Worm (Caenorhabditis elegans): ENCODE measurements around the gene F01D5.2.
"Not testable (repeated sequence)": the region's sequence is repeated elsewhere in the genome, so short reads cannot be mapped to it uniquely, and the experiment has no call there.

F01D5.2 gene

ce11 chrII:14036724-14037483, 38.0 kb upstream of the F01D5.2 start:
- TF ChIP-seq cog-1 (tag; optimal IDR thresholded peaks at IDR 0.05), result no peak
- TF ChIP-seq ref-1 (GFP tag; conservative IDR thresholded peaks at IDR 0.05), result no peak
- TF ChIP-seq med-1 (GFP tag; optimal IDR thresholded peaks at IDR 0.05; ENCODE audit: insufficient read depth), result no peak
- TF ChIP-seq ztf-29 (GFP tag; IDR thresholded peaks at IDR 0.05), result peak; percentile 68; the same call in 1 of the 2 replicates

ce11 chrII:14034559-14034958, 35.7 kb upstream of the F01D5.2 start:
- TF ChIP-seq ztf-23 (GFP tag; IDR thresholded peaks at IDR 0.05) (no peak), klf-2 (GFP tag; conservative IDR thresholded peaks at IDR 0.05) (no peak), cog-1 (tag; optimal IDR thresholded peaks at IDR 0.05) (no peak), ref-1 (GFP tag; conservative IDR thresholded peaks at IDR 0.05) (no peak), ztf-29 (GFP tag; IDR thresholded peaks at IDR 0.05) (no peak), flt-1 (GFP tag; IDR thresholded peaks at IDR 0.05) (no peak), T22C8.4 (GFP tag; IDR thresholded peaks at IDR 0.05) (no peak), tab-1 (GFP tag; IDR thresholded peaks at IDR 0.05) (no peak), med-1 (GFP tag; optimal IDR thresholded peaks at IDR 0.05; ENCODE audit: insufficient read depth) (no peak)

- no peak for TF ChIP-seq med-1 (GFP tag; optimal IDR thresholded peaks at IDR 0.05; ENCODE audit: insufficient read depth)
- no peak for TF ChIP-seq ztf-23 (GFP tag; IDR thresholded peaks at IDR 0.05)
- no peak for TF ChIP-seq cog-1 (tag; optimal IDR thresholded peaks at IDR 0.05)
- TF ChIP-seq tab-1 (GFP tag; IDR thresholded peaks at IDR 0.05), result no peak
- no peak for TF ChIP-seq ztf-29 (GFP tag; IDR thresholded peaks at IDR 0.05)
- TF ChIP-seq T22C8.4 (GFP tag; IDR thresholded peaks at IDR 0.05), result no peak
- TF ChIP-seq flt-1 (GFP tag; IDR thresholded peaks at IDR 0.05), result no peak
- no peak for TF ChIP-seq klf-2 (GFP tag; conservative IDR thresholded peaks at IDR 0.05)
- no peak for TF ChIP-seq ref-1 (GFP tag; conservative IDR thresholded peaks at IDR 0.05)
Observed at ce11 chrII:14032705-14033104, 33.8 kb upstream of the F01D5.2 start.

ce11 chrII:14021230-14021629, 22.4 kb upstream of the F01D5.2 start, which contains the start of gene F01D5.10:
Gene F01D5.10 (minus strand): TSS chrII:14021330.
- TF ChIP-seq tab-1 (GFP tag; IDR thresholded peaks at IDR 0.05); med-1 (GFP tag; optimal IDR thresholded peaks at IDR 0.05; ENCODE audit: insufficient read depth); ref-1 (GFP tag; conservative IDR thresholded peaks at IDR 0.05): not testable (repeated sequence)

- TF ChIP-seq flt-1 (GFP tag; IDR thresholded peaks at IDR 0.05), result peak; percentile 76; the same call in 1 of the 2 replicates
- TF ChIP-seq tab-1 (GFP tag; IDR thresholded peaks at IDR 0.05), result 0 out of 2 replicates have a peak, but pooled peaks have one; percentile 75
- 0 out of 2 replicates have a peak, but pooled peaks have one; percentile 59 for TF ChIP-seq ztf-23 (GFP tag; IDR thresholded peaks at IDR 0.05)
- TF ChIP-seq ref-1 (GFP tag; conservative IDR thresholded peaks at IDR 0.05), result peak; percentile 51; the same call in 1 of the 2 replicates
- TF ChIP-seq ztf-29 (GFP tag; IDR thresholded peaks at IDR 0.05), result peak; percentile 19; the same call in 1 of the 2 replicates
- peak; percentile 42; the same call in 1 of the 2 replicates for TF ChIP-seq T22C8.4 (GFP tag; IDR thresholded peaks at IDR 0.05)
Observed at ce11 chrII:14019625-14020024, 20.8 kb upstream of the F01D5.2 start.

- no peak for TF ChIP-seq med-1 (GFP tag; optimal IDR thresholded peaks at IDR 0.05; ENCODE audit: insufficient read depth)
- peak; percentile 76; the same call in 1 of the 2 replicates for TF ChIP-seq T22C8.4 (GFP tag; IDR thresholded peaks at IDR 0.05)
- TF ChIP-seq cog-1 (tag; optimal IDR thresholded peaks at IDR 0.05), result no peak
- no peak for TF ChIP-seq ztf-29 (GFP tag; IDR thresholded peaks at IDR 0.05)
- TF ChIP-seq ref-1 (GFP tag; conservative IDR thresholded peaks at IDR 0.05), result no peak
- TF ChIP-seq flt-1 (GFP tag; IDR thresholded peaks at IDR 0.05), result no peak
Observed at ce11 chrII:14018887-14019286, 20.0 kb upstream of the F01D5.2 start.

- TF ChIP-seq med-1 (GFP tag; optimal IDR thresholded peaks at IDR 0.05; ENCODE audit: insufficient read depth), result no peak
- TF ChIP-seq ztf-23 (GFP tag; IDR thresholded peaks at IDR 0.05), result peak; percentile 22; the same call in 1 of the 2 replicates
Observed at ce11 chrII:14018192-14018591, 19.3 kb upstream of the F01D5.2 start.

ce11 chrII:14016865-14017264, 18.0 kb upstream of the F01D5.2 start, which contains the start of gene cyp-37A1:
Gene cyp-37A1 (minus strand): TSS chrII:14016965.
- TF ChIP-seq ref-1 (GFP tag; conservative IDR thresholded peaks at IDR 0.05) (no peak), cog-1 (tag; optimal IDR thresholded peaks at IDR 0.05) (no peak), ztf-23 (GFP tag; IDR thresholded peaks at IDR 0.05) (no peak), ztf-29 (GFP tag; IDR thresholded peaks at IDR 0.05) (no peak), flt-1 (GFP tag; IDR thresholded peaks at IDR 0.05) (no peak), med-1 (GFP tag; optimal IDR thresholded peaks at IDR 0.05; ENCODE audit: insufficient read depth) (no peak), klf-2 (GFP tag; conservative IDR thresholded peaks at IDR 0.05) (no peak)

- TF ChIP-seq T22C8.4 (GFP tag; IDR thresholded peaks at IDR 0.05) (no peak), cog-1 (tag; optimal IDR thresholded peaks at IDR 0.05) (no peak), ztf-23 (GFP tag; IDR thresholded peaks at IDR 0.05) (no peak), ref-1 (GFP tag; conservative IDR thresholded peaks at IDR 0.05) (no peak), klf-2 (GFP tag; conservative IDR thresholded peaks at IDR 0.05) (no peak), med-1 (GFP tag; optimal IDR thresholded peaks at IDR 0.05; ENCODE audit: insufficient read depth) (no peak), flt-1 (GFP tag; IDR thresholded peaks at IDR 0.05) (no peak), ztf-29 (GFP tag; IDR thresholded peaks at IDR 0.05) (no peak), tab-1 (GFP tag; IDR thresholded peaks at IDR 0.05) (no peak)
Observed at ce11 chrII:14014637-14015036, 15.8 kb upstream of the F01D5.2 start.

- TF ChIP-seq klf-2 (GFP tag; conservative IDR thresholded peaks at IDR 0.05) (no peak), tab-1 (GFP tag; IDR thresholded peaks at IDR 0.05) (no peak)
Observed at ce11 chrII:14010656-14011376, 12.0 kb upstream of the F01D5.2 start, which contains the start of gene F01D5.8. Gene F01D5.8 (plus strand): TSS chrII:14010706.

Data from whole organism, midembryonic.